Worm (Caenorhabditis elegans) whole organism, dauer: ENCODE data around the gene dhrr-1.
"Not testable (repeated sequence)": the region's sequence is repeated elsewhere in the genome, so short reads cannot be mapped to it uniquely, and the experiment has no call there.

Source experiments
- unc-62 ChIP-seq: sonication (generic microtip); optimal IDR thresholded peaks from 2 replicates; lab custom pipeline; 2017; ENCODE audit warnings: missing biosample characterization, missing genetic modification reagents, missing genetic modification characterization

The dhrr-1 gene

ce11 chrIII:8974835-8975234 lies 30.4 kb downstream of the dhrr-1 start:
- no peak for TF ChIP-seq unc-62 (GFP tag; lab: Kevin White, UChicago)

- TF ChIP-seq unc-62 (GFP tag; lab: Kevin White, UChicago) = no peak
Measured at ce11 chrIII:8978512-8979352, 34.3 kb downstream of the dhrr-1 start.

- no peak for TF ChIP-seq unc-62 (GFP tag; lab: Kevin White, UChicago)
Measured at ce11 chrIII:8980892-8981291, 36.4 kb downstream of the dhrr-1 start.

ce11 chrIII:8981847-8982479 lies 37.5 kb downstream of the dhrr-1 start, which contains the start of gene pde-2:
pde-2 (minus strand) TSS chrIII:8981897.
- no peak for TF ChIP-seq unc-62 (GFP tag; lab: Kevin White, UChicago)

ce11 chrIII:8983135-8983534 lies 38.7 kb downstream of the dhrr-1 start:
- no peak for TF ChIP-seq unc-62 (GFP tag; lab: Kevin White, UChicago)

ce11 chrIII:8983811-8984210 lies 39.4 kb downstream of the dhrr-1 start:
- no peak for TF ChIP-seq unc-62 (GFP tag; lab: Kevin White, UChicago)

- TF ChIP-seq unc-62 (GFP tag; lab: Kevin White, UChicago) = no peak
Measured at ce11 chrIII:8984412-8984811, 40.0 kb downstream of the dhrr-1 start.

- no peak for TF ChIP-seq unc-62 (GFP tag; lab: Kevin White, UChicago)
Measured at ce11 chrIII:8984960-8985359, 40.5 kb downstream of the dhrr-1 start.

ce11 chrIII:8985461-8985860 lies 41.0 kb downstream of the dhrr-1 start:
- no peak for TF ChIP-seq unc-62 (GFP tag; lab: Kevin White, UChicago)

ce11 chrIII:8985965-8986364 lies 41.5 kb downstream of the dhrr-1 start:
- no peak for TF ChIP-seq unc-62 (GFP tag; lab: Kevin White, UChicago)

ce11 chrIII:8986872-8987271 lies 42.4 kb downstream of the dhrr-1 start:
- TF ChIP-seq unc-62 (GFP tag; lab: Kevin White, UChicago) = no peak

ce11 chrIII:8988061-8988460 lies 43.6 kb downstream of the dhrr-1 start:
- TF ChIP-seq unc-62 (GFP tag; lab: Kevin White, UChicago) = no peak

ce11 chrIII:8988544-8988943 lies 44.1 kb downstream of the dhrr-1 start:
- TF ChIP-seq unc-62 (GFP tag; lab: Kevin White, UChicago) = no peak

- TF ChIP-seq unc-62 (GFP tag; lab: Kevin White, UChicago) = not testable (repeated sequence)
Measured at ce11 chrIII:8989752-8990151, 45.3 kb downstream of the dhrr-1 start, which contains the start of gene R08D7.7. R08D7.7 (plus strand) TSS chrIII:8990052.

ce11 chrIII:8996686-8997085 lies 52.2 kb downstream of the dhrr-1 start, which contains the start of gene skat-1:
skat-1 (minus strand) TSS chrIII:8996786.
- no peak for TF ChIP-seq unc-62 (GFP tag; lab: Kevin White, UChicago)

ce11 chrIII:8997821-8998220 lies 53.4 kb downstream of the dhrr-1 start:
- TF ChIP-seq unc-62 (GFP tag; lab: Kevin White, UChicago) = no peak
